Fruit fly (Drosophila melanogaster): ENCODE results near the gene Tango14.

DNA sequence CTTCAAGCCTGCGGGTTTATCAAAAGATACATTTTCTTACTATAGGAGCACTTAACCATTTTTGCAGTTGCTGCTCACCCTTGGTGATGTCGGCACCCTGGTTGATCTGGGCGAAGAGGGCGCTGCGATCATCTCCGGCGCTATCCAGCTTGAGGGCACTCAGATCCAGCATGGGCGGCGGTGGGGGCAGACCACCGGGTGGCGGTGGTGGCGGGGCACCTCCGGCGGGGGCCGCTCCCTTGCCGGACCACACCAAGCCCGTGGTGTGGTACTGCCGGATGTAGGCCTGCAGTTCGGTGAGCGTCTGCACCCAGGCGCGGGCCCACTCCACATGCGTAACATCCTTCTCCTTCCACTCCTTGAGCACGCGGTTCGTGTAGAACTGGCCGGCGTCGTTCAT, 5.8 kb upstream of the Tango14 start:
- no peak for TF ChIP-seq CTCF (optimal IDR thresholded peaks at IDR 0.05)
- TF ChIP-seq CG8478 (optimal IDR thresholded peaks at IDR 0.05), result no peak

Measured in S2 (cell line).